Worm (Caenorhabditis elegans): ENCODE measurements around the gene F44F4.15.

ce11 chrII:10933948-10934722 lies 19.7 kb downstream of the F44F4.15 start:
- TF ChIP-seq ceh-43 (GFP tag; optimal IDR thresholded peaks at IDR 0.05) (no peak), unc-62 (GFP tag; optimal IDR thresholded peaks at IDR 0.05) (no peak), unc-39 (tag; optimal IDR thresholded peaks at IDR 0.05) (no peak), sptf-1 (tag; optimal IDR thresholded peaks at IDR 0.05) (no peak), nhr-237 (tag; optimal IDR thresholded peaks at IDR 0.05) (no peak), nhr-12 (tag; optimal IDR thresholded peaks at IDR 0.05) (no peak), ztf-11 (tag; optimal IDR thresholded peaks at IDR 0.05) (no peak), ces-1 (GFP tag; optimal IDR thresholded peaks at IDR 0.05) (no peak), flh-1 (GFP tag; optimal IDR thresholded peaks at IDR 0.05) (no peak), mab-5 (tag; optimal IDR thresholded peaks at IDR 0.05) (no peak), pha-4 (tag; optimal IDR thresholded peaks at IDR 0.05) (no peak), mep-1 (tag; optimal IDR thresholded peaks at IDR 0.05) (no peak)

Data from whole organism, mixed stage, embryonic.